Worm (Caenorhabditis elegans) whole organism, L1 larva: ENCODE data around the gene sqv-4.

Source experiments
- C04F5.9 ChIP-seq: sonication (generic microtip); optimal IDR thresholded peaks from 2 replicates; lab custom pipeline; 2016; ENCODE audit warnings: missing genetic modification characterization, missing compliant biosample characterization
- C34B4.2 ChIP-seq: sonication (generic microtip); optimal IDR thresholded peaks from 2 replicates; lab custom pipeline; 2017; ENCODE audit warnings: mild to moderate bottlenecking, missing genetic modification characterization, missing compliant biosample characterization
- Y116A8C.19 ChIP-seq: sonication (generic microtip); optimal IDR thresholded peaks from 2 replicates; lab custom pipeline; 2016; ENCODE audit warnings: missing compliant biosample characterization, missing genetic modification characterization, borderline replicate concordance
- blmp-1 ChIP-seq: fragments of 150-350 bp; optimal IDR thresholded peaks from 2 replicates; lab custom pipeline; 2014; ENCODE audit warnings: missing biosample characterization, missing genetic modification characterization
- ceh-63 ChIP-seq: fragments of 200-800 bp; sonication (Bioruptor generic); optimal IDR thresholded peaks from 2 replicates; lab custom pipeline; 2018; ENCODE audit warnings: mild to moderate bottlenecking, missing genetic modification characterization, missing compliant biosample characterization
- ceh-82 ChIP-seq, 3 experiments: fragments of 150-350 bp in 1 of 3; sonication (generic microtip) in 2 of 3; optimal IDR thresholded peaks; 2 replicates each; lab custom pipeline; 2014 to 2017; ENCODE audit warnings: missing biosample characterization in 3 of 3, missing genetic modification characterization in 3 of 3
- ceh-88 ChIP-seq: fragments of 200-800 bp; sonication (Bioruptor generic); IDR thresholded peaks from 2 replicates; pipeline ENCODE4 v1.3.6; 2022; ENCODE audit warnings: missing genetic modification characterization, missing compliant biosample characterization
- dpl-1 ChIP-seq, 3 experiments: fragments of 150-350 bp in 2 of 3; sonication (generic microtip) in 1 of 3; optimal IDR thresholded peaks; 2 replicates each; lab custom pipeline; 2014 to 2017; ENCODE audit warnings: missing biosample characterization in 3 of 3, missing genetic modification characterization in 3 of 3, missing genetic modification reagents in 3 of 3
- dsc-1 ChIP-seq: sonication (generic microtip); optimal IDR thresholded peaks from 2 replicates; lab custom pipeline; 2016; ENCODE audit warnings: mild to moderate bottlenecking, missing genetic modification characterization, missing compliant biosample characterization
- efl-1 ChIP-seq, 4 experiments: fragments of 150-350 bp; optimal IDR thresholded peaks in 3 of 4; peaks in 1 of 4; 1 replicate in 1 of 4; 2 replicates in 3 of 4; lab custom pipeline; 2014; ENCODE audit warnings: missing biosample characterization in 2 of 4, missing genetic modification characterization in 2 of 4, missing genetic modification reagents in 2 of 4
- elt-2 ChIP-seq: sonication (generic microtip); optimal IDR thresholded peaks from 2 replicates; lab custom pipeline; 2016; ENCODE audit warnings: missing genetic modification characterization, mild to moderate bottlenecking, inconsistent platforms, missing compliant biosample characterization, missing genetic modification reagents
- elt-3 ChIP-seq, 6 experiments: fragments of 150-350 bp in 1 of 6; sonication (generic microtip); optimal IDR thresholded peaks; 2 replicates each; lab custom pipeline; 2017 to 2018; ENCODE audit warnings: missing biosample characterization in 6 of 6, missing genetic modification characterization in 6 of 6, inconsistent platforms in 1 of 6
- fkh-10 ChIP-seq: sonication (generic microtip); optimal IDR thresholded peaks from 2 replicates; lab custom pipeline; 2017; ENCODE audit warnings: missing biosample characterization, missing genetic modification reagents, missing genetic modification characterization
- fkh-4 ChIP-seq: sonication (generic microtip); optimal IDR thresholded peaks from 2 replicates; lab custom pipeline; 2016; ENCODE audit warnings: missing compliant biosample characterization, missing genetic modification characterization, borderline replicate concordance
- fkh-8 ChIP-seq: sonication (generic microtip); optimal IDR thresholded peaks from 2 replicates; lab custom pipeline; 2016; ENCODE audit warnings: mild to moderate bottlenecking, missing genetic modification characterization, missing compliant biosample characterization
- hlh-4 ChIP-seq: sonication (generic microtip); optimal IDR thresholded peaks from 2 replicates; lab custom pipeline; 2016; ENCODE audit warnings: mild to moderate bottlenecking, missing genetic modification characterization, missing compliant biosample characterization
- hpl-2 ChIP-seq: fragments of 150-350 bp; optimal IDR thresholded peaks from 2 replicates; lab custom pipeline; 2014; ENCODE audit warnings: missing biosample characterization, missing genetic modification reagents, missing genetic modification characterization
- jun-1 ChIP-seq: fragments of 150-350 bp; optimal IDR thresholded peaks from 2 replicates; lab custom pipeline; 2014; ENCODE audit warnings: missing biosample characterization, missing genetic modification reagents, missing genetic modification characterization
- lin-14 ChIP-seq: fragments of 200-800 bp; sonication (Bioruptor generic); optimal IDR thresholded peaks from 2 replicates; lab custom pipeline; 2018; ENCODE audit warnings: mild to moderate bottlenecking, missing genetic modification characterization, moderate library complexity, missing compliant biosample characterization
- lin-35 ChIP-seq, 2 experiments: fragments of 150-350 bp; optimal IDR thresholded peaks; 2 replicates each; lab custom pipeline; 2014; ENCODE audit warnings: missing biosample characterization in 2 of 2, missing genetic modification characterization in 2 of 2, missing genetic modification reagents in 2 of 2
- mdl-1 ChIP-seq, 2 experiments: fragments of 150-350 bp; optimal IDR thresholded peaks; 2 replicates each; lab custom pipeline; 2014 to 2017; ENCODE audit warnings: missing biosample characterization in 2 of 2, missing genetic modification characterization in 2 of 2, inconsistent platforms in 1 of 2
- mep-1 ChIP-seq: fragments of 150-350 bp; optimal IDR thresholded peaks from 2 replicates; lab custom pipeline; 2014; ENCODE audit warnings: missing biosample characterization, missing genetic modification characterization
- nhr-19 ChIP-seq: fragments of 200-800 bp; sonication (Bioruptor generic); conservative IDR thresholded peaks from 2 replicates; pipeline ENCODE4 v1.3.6; 2022; ENCODE audit warnings: missing genetic modification characterization, missing compliant biosample characterization
- nhr-20 ChIP-seq: sonication (generic microtip); optimal IDR thresholded peaks from 2 replicates; lab custom pipeline; 2016; ENCODE audit warnings: mild to moderate bottlenecking, missing genetic modification characterization, missing compliant biosample characterization
- nhr-237 ChIP-seq: fragments of 150-350 bp; optimal IDR thresholded peaks from 2 replicates; lab custom pipeline; 2014; ENCODE audit warnings: missing biosample characterization, missing genetic modification characterization
- nhr-28 ChIP-seq: fragments of 150-350 bp; optimal IDR thresholded peaks from 2 replicates; lab custom pipeline; 2014; ENCODE audit warnings: missing biosample characterization, missing genetic modification characterization
- nhr-47 ChIP-seq: sonication (generic microtip); optimal IDR thresholded peaks from 2 replicates; lab custom pipeline; 2016; ENCODE audit warnings: mild to moderate bottlenecking, missing genetic modification characterization, moderate library complexity, missing compliant biosample characterization
- nhr-71 ChIP-seq: sonication (generic microtip); optimal IDR thresholded peaks from 2 replicates; lab custom pipeline; 2016; ENCODE audit warnings: mild to moderate bottlenecking, missing genetic modification characterization, moderate library complexity, missing compliant biosample characterization
- nhr-85 ChIP-seq: sonication (generic microtip); peaks from one replicate; lab custom pipeline; 2016; ENCODE audit warnings: missing genetic modification characterization, inconsistent platforms, missing compliant biosample characterization
- nhr-90 ChIP-seq: sonication (generic microtip); optimal IDR thresholded peaks from 2 replicates; lab custom pipeline; 2016; ENCODE audit warnings: mild to moderate bottlenecking, missing genetic modification characterization, missing compliant biosample characterization; ENCODE audit not compliant: poor library complexity
- pag-3 ChIP-seq: sonication (generic microtip); optimal IDR thresholded peaks from 2 replicates; lab custom pipeline; 2017; ENCODE audit warnings: missing genetic modification characterization, mild to moderate bottlenecking, missing compliant biosample characterization, antibody characterized with exemption, borderline replicate concordance; ENCODE audit not compliant: insufficient read depth
- rnt-1 ChIP-seq: sonication (generic microtip); optimal IDR thresholded peaks from 2 replicates; lab custom pipeline; 2016; ENCODE audit warnings: mild to moderate bottlenecking, missing genetic modification characterization, moderate library complexity, missing compliant biosample characterization
- snu-23 ChIP-seq: sonication (generic microtip); optimal IDR thresholded peaks from 2 replicates; lab custom pipeline; 2016; ENCODE audit warnings: missing genetic modification characterization, missing compliant biosample characterization
- sox-4 ChIP-seq: sonication (generic microtip); optimal IDR thresholded peaks from 2 replicates; lab custom pipeline; 2016; ENCODE audit warnings: missing genetic modification characterization, missing compliant biosample characterization
- swsn-7 ChIP-seq: sonication (generic microtip); optimal IDR thresholded peaks from 2 replicates; lab custom pipeline; 2016; ENCODE audit warnings: missing genetic modification characterization, missing compliant biosample characterization
- tbx-2 ChIP-seq: sonication (generic microtip); optimal IDR thresholded peaks from 2 replicates; lab custom pipeline; 2016; ENCODE audit warnings: missing genetic modification characterization, missing compliant biosample characterization

The sqv-4 gene

ce11 chrV:10687601-10688000 lies 26.3 kb upstream of the sqv-4 start, which contains the start of gene F29F11.20:
Gene F29F11.20 (plus strand): TSS chrV:10687901.
- TF ChIP-seq fkh-10 (GFP tag; lab: Kevin White, UChicago) (no peak), nhr-20 (tag; lab: Kevin White, UChicago) (no peak), hlh-4 (tag; lab: Kevin White, UChicago) (no peak), lin-35 (GFP tag; optimal IDR thresholded peaks at IDR 0.05; lab: Kevin White, UChicago) (no peak), pag-3 (tag; lab: Kevin White, UChicago) (no peak), tbx-2 (tag; lab: Kevin White, UChicago) (no peak), mep-1 (tag; lab: Kevin White, UChicago) (no peak), Y116A8C.19 (tag; lab: Kevin White, UChicago) (no peak), C04F5.9 (tag; lab: Kevin White, UChicago) (no peak)

DNA sequence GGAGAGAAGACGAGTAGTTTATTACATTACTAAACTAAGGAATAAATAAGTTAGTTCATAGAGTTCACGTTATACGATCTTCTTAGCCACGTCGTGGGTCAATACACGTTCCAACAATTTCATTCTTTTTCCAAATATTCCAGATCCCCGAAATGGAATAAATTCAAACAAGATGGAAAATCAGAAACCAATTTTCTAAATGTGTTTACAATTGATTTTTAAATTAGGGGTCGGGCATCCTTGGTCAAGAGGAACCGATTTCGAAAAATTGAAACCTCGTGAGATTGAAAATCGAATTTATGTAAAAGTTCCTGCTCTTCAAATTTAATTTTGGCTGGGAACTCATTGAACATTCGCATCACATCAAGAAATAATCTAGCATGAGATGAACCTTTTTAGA lies 23.5 kb upstream of the sqv-4 start:
- TF ChIP-seq ceh-63 (GFP tag; lab: Kevin White, UChicago) (no peak), nhr-19 (no peak), blmp-1 (no peak), fkh-10 (GFP tag; lab: Kevin White, UChicago) (peak; percentile 41), lin-14 (GFP tag; lab: Kevin White, UChicago) (peak; percentile 20), dsc-1 (tag; lab: Kevin White, UChicago) (peak; percentile 84), efl-1 (optimal IDR thresholded peaks at IDR 0.05; lab: Kevin White, UChicago) (no peak), efl-1 (GFP tag; optimal IDR thresholded peaks at IDR 0.05 in 1 of 2; lab: Kevin White, UChicago) (no peak), fkh-4 (tag; lab: Kevin White, UChicago) (peak; percentile 59), nhr-237 (tag; lab: Kevin White, UChicago) (no peak)

DNA sequence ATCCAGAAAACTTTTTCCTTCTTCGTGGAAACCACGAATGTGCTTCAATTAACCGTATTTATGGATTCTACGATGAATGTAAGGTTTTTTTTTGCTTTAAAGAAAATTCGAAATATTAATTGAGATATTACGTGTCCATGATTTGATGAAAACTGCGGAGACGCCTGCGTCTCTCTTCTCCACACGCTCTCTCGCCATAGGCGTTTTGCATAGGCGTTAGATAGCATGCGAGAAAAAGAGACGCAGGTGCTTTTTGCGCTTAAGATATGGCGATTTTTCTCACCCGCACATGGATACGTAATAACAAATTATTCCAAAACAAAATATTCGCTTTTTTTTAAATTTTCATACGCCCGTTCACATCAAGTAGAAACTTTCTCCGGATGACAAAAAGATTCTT lies 22.2 kb upstream of the sqv-4 start:
- TF ChIP-seq efl-1 (optimal IDR thresholded peaks at IDR 0.05; lab: Kevin White, UChicago), result no peak
- TF ChIP-seq efl-1 (GFP tag; optimal IDR thresholded peaks at IDR 0.05 in 1 of 2; lab: Kevin White, UChicago), result peak in 1 of 2 experiments; percentile 86
- no peak for TF ChIP-seq rnt-1 (tag; lab: Kevin White, UChicago)

- TF ChIP-seq nhr-47 (tag; lab: Kevin White, UChicago) (no peak), efl-1 (optimal IDR thresholded peaks at IDR 0.05; lab: Kevin White, UChicago) (no peak), efl-1 (GFP tag; optimal IDR thresholded peaks at IDR 0.05 in 1 of 2; lab: Kevin White, UChicago) (peak in 1 of 2 experiments; percentile 49), nhr-85 (tag; lab: Kevin White, UChicago) (peak; percentile 41)
Measured at ce11 chrV:10682122-10682521, 20.9 kb upstream of the sqv-4 start, which contains the start of gene gsp-1. Gene gsp-1 (plus strand): TSS chrV:10682422.

DNA sequence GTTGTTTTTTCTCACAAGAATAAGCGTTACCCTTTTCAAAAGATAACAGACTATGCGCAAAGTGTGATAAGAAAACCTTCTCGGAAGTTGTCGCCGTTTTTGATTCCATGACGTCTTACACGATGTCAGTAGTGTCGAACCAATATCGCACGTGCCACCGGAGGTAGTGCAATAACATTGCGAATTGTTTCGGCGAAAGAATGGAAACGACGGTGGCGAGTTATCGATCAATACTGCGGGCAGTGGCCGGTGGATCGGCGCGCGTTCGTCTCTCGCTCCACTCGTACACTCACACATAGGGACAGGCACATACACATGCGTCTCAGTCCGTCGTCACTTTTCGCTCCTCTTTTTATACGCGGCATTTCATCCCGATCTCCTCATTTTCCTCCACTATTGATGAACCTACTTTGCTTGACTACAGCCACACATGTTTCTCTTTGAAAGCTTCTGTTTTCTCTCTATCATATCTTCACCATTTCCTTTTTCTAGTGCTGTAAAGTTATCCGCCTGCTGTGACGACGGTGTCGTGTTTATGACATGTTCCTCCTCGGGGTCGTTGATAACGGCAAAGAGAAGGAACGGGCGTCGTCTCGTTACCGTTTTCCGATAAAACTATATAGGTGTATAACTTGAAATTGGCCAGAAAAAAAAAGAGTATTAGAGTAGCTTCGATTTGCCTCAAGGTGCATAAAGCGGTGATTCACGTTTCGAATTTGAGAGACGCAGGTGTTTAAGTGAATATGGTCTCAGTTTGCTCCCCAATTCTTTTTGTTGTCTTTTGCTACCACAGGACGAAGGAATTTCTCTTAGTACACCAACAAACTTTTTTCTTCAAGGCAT lies 20.1 kb upstream of the sqv-4 start:
- TF ChIP-seq snu-23, result peak; percentile 53
- peak; percentile 74 for TF ChIP-seq elt-2
- TF ChIP-seq nhr-19, result peak; percentile 13; the same call in 1 of the 2 replicates
- TF ChIP-seq nhr-20 (tag; lab: Kevin White, UChicago), result peak; percentile 40
- TF ChIP-seq mdl-1 (tag; optimal IDR thresholded peaks at IDR 0.05; lab: Kevin White, UChicago), result peak in 1 of 2 experiments; percentile 94
- peak; percentile 75 for TF ChIP-seq dsc-1 (tag; lab: Kevin White, UChicago)
- TF ChIP-seq nhr-28 (tag; lab: Kevin White, UChicago), result no peak
- TF ChIP-seq C34B4.2 (tag; lab: Kevin White, UChicago), result no peak
- TF ChIP-seq elt-3 (tag; optimal IDR thresholded peaks at IDR 0.05; lab: Kevin White, UChicago), result peak in 5 of 6 experiments; percentile 23 to 80 (median 62)
- peak; percentile 79 for TF ChIP-seq lin-14 (GFP tag; lab: Kevin White, UChicago)
- TF ChIP-seq rnt-1 (tag; lab: Kevin White, UChicago), result peak; percentile 11
- TF ChIP-seq jun-1 (tag; lab: Kevin White, UChicago), result no peak
- peak; percentile 49 for TF ChIP-seq blmp-1
- peak in 1 of 2 experiments; percentile 57 for TF ChIP-seq lin-35 (GFP tag; optimal IDR thresholded peaks at IDR 0.05; lab: Kevin White, UChicago)
- TF ChIP-seq dpl-1 (GFP tag; optimal IDR thresholded peaks at IDR 0.05; lab: Kevin White, UChicago), result peak in 1 of 3 experiments; percentile 10
- no peak for TF ChIP-seq hpl-2
- TF ChIP-seq swsn-7 (tag; lab: Kevin White, UChicago), result peak; percentile 28
- TF ChIP-seq efl-1 (optimal IDR thresholded peaks at IDR 0.05; lab: Kevin White, UChicago), result peak in 1 of 2 experiments; percentile 3
- TF ChIP-seq efl-1 (GFP tag; optimal IDR thresholded peaks at IDR 0.05 in 1 of 2; lab: Kevin White, UChicago), result peak in 1 of 2 experiments; percentile 80
- TF ChIP-seq fkh-8 (tag; lab: Kevin White, UChicago), result no peak
- no peak for TF ChIP-seq ceh-88
- TF ChIP-seq nhr-71 (tag; lab: Kevin White, UChicago), result peak; percentile 54
- peak in 1 of 3 experiments; percentile 4 for TF ChIP-seq ceh-82 (tag; optimal IDR thresholded peaks at IDR 0.05; lab: Kevin White, UChicago)
- TF ChIP-seq nhr-90 (tag; lab: Kevin White, UChicago), result peak; percentile 13
- TF ChIP-seq sox-4 (tag; lab: Kevin White, UChicago), result no peak
- TF ChIP-seq mep-1 (tag; lab: Kevin White, UChicago), result no peak
- no peak for TF ChIP-seq fkh-4 (tag; lab: Kevin White, UChicago)
